Worm (Caenorhabditis elegans): ENCODE data around the gene C02E7.8.

ce11 chrV:4967238-4967637 is 46.6 kb upstream of the C02E7.8 start:
- TF ChIP-seq him-1 (tag; optimal IDR thresholded peaks at IDR 0.05): no peak
- no peak for TF ChIP-seq dao-5 (tag; optimal IDR thresholded peaks at IDR 0.05)
- no peak for TF ChIP-seq W03F9.2 (tag; optimal IDR thresholded peaks at IDR 0.05)
